Worm (Caenorhabditis elegans) whole organism, late embryonic: Measurements from ENCODE around the gene ZC317.7.

ENCODE experiments used
- C08G9.2 ChIP-seq: sonication (generic microtip); optimal IDR thresholded peaks from 2 replicates; lab custom pipeline; 2016; ENCODE audit warnings: mild to moderate bottlenecking, missing genetic modification characterization, moderate library complexity, missing compliant biosample characterization
- F13H6.1 ChIP-seq: sonication (generic microtip); optimal IDR thresholded peaks from 2 replicates; lab custom pipeline; 2016; ENCODE audit warnings: missing genetic modification characterization, missing compliant biosample characterization
- ama-1 ChIP-seq: fragments of 150-350 bp; optimal IDR thresholded peaks from 2 replicates; lab custom pipeline; 2014
- ceh-18 ChIP-seq: sonication (generic microtip); optimal IDR thresholded peaks from 2 replicates; lab custom pipeline; 2016; ENCODE audit warnings: missing genetic modification characterization, missing compliant biosample characterization
- dmd-4 ChIP-seq: sonication (generic microtip); optimal IDR thresholded peaks from 2 replicates; lab custom pipeline; 2016; ENCODE audit warnings: borderline replicate concordance, missing genetic modification characterization, missing compliant biosample characterization
- fkh-6 ChIP-seq: sonication (generic microtip); optimal IDR thresholded peaks from 2 replicates; lab custom pipeline; 2016; ENCODE audit warnings: missing genetic modification characterization, missing compliant biosample characterization
- hlh-15 ChIP-seq: sonication (generic microtip); optimal IDR thresholded peaks from 2 replicates; lab custom pipeline; 2016; ENCODE audit warnings: missing genetic modification characterization, missing compliant biosample characterization
- lin-11 ChIP-seq: fragments of 200-800 bp; sonication (Bioruptor generic); optimal IDR thresholded peaks from 2 replicates; lab custom pipeline; 2018; ENCODE audit warnings: mild to moderate bottlenecking, missing genetic modification characterization, missing compliant biosample characterization
- nfya-1 ChIP-seq: sonication (generic microtip); optimal IDR thresholded peaks from 2 replicates; lab custom pipeline; 2017; ENCODE audit warnings: missing genetic modification characterization, mild to moderate bottlenecking, missing compliant biosample characterization, antibody characterized with exemption, moderate library complexity
- pha-4 ChIP-seq: fragments of 150-350 bp; optimal IDR thresholded peaks from 2 replicates; lab custom pipeline; 2018; ENCODE audit warnings: missing biosample characterization, missing genetic modification reagents, missing genetic modification characterization
- pqm-1 ChIP-seq: sonication (generic microtip); optimal IDR thresholded peaks from 2 replicates; lab custom pipeline; 2016; ENCODE audit warnings: missing genetic modification characterization, missing compliant biosample characterization
- tbx-7 ChIP-seq: sonication (generic microtip); optimal IDR thresholded peaks from 2 replicates; lab custom pipeline; 2016; ENCODE audit warnings: missing genotype, missing genetic modification characterization, missing compliant biosample characterization
- ztf-16 ChIP-seq: sonication (generic microtip); optimal IDR thresholded peaks from 2 replicates; lab custom pipeline; 2017; ENCODE audit warnings: missing genetic modification characterization, missing compliant biosample characterization

DNA sequence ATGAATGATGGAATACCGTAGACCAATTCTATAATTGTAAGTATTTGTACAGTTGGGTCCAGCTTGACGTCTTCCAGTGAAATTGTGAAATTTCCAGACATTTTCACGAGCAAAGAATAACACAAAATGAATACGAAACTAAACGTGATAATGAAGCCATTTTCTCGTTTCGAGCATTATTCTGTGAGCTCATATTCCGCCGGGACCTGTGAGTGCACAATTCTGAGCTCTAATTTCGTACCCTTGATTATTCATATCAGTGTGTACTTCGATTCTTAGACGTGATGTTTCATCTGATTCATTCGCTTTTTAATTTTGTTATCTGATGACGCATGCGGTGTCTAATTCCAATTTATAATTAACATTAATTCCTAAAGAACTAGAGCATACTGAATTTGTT is 11.5 kb upstream of the ZC317.7 start, which contains the start of gene srg-66:
- no peak for TF ChIP-seq ama-1
- TF ChIP-seq pha-4: no peak
- TF ChIP-seq lin-11: no peak
- no peak for TF ChIP-seq pqm-1 (tag; lab: Kevin White, UChicago)
- TF ChIP-seq ztf-16: no peak
- TF ChIP-seq F13H6.1 (tag; lab: Kevin White, UChicago): no peak
- TF ChIP-seq C08G9.2: no peak
- TF ChIP-seq tbx-7 (tag; lab: Kevin White, UChicago): no peak
- TF ChIP-seq dmd-4 (tag; lab: Kevin White, UChicago): no peak
- no peak for TF ChIP-seq fkh-6 (tag; lab: Kevin White, UChicago)
- no peak for TF ChIP-seq hlh-15 (tag; lab: Kevin White, UChicago)
- no peak for TF ChIP-seq nfya-1 (tag; lab: Kevin White, UChicago)
- TF ChIP-seq ceh-18 (tag; lab: Kevin White, UChicago): no peak
